Fruit fly (Drosophila melanogaster) whole organism, wandering third instar larva: ENCODE results near the gene CG4020.

Source experiments
- Abd-B ChIP-seq: fragments of >200 bp; optimal IDR thresholded peaks from 2 replicates; lab custom pipeline; 2017; ENCODE audit warnings: missing biosample characterization, missing genetic modification characterization
- CG32264 ChIP-seq: fragments of 200-800 bp; sonication (Bioruptor generic); optimal IDR thresholded peaks from 2 replicates; lab custom pipeline; 2016; ENCODE audit warnings: missing biosample characterization, missing genetic modification characterization
- CG9705 ChIP-seq: fragments of 200-800 bp; sonication (Bioruptor generic); optimal IDR thresholded peaks from 2 replicates; lab custom pipeline; 2018; ENCODE audit warnings: missing biosample characterization, mild to moderate bottlenecking, missing genetic modification characterization
- CrebA ChIP-seq: fragments of 200-800 bp; sonication (Bioruptor generic); optimal IDR thresholded peaks from 2 replicates; lab custom pipeline; 2016; ENCODE audit warnings: missing biosample characterization, mild to moderate bottlenecking, missing genetic modification characterization, borderline replicate concordance
- Dfd ChIP-seq: fragments of >200 bp; optimal IDR thresholded peaks from 2 replicates; lab custom pipeline; 2017; ENCODE audit warnings: missing biosample characterization, missing genetic modification characterization
- Dif ChIP-seq: fragments of 200-275, 200-300 bp; sonication (Bioruptor generic); optimal IDR thresholded peaks from 2 replicates; lab custom pipeline; 2018; ENCODE audit warnings: missing biosample characterization, missing genetic modification characterization; ENCODE audit not compliant: partially characterized antibody
- GATAd ChIP-seq: sonication (Bioruptor generic); optimal IDR thresholded peaks from 2 replicates; lab custom pipeline; 2016; ENCODE audit warnings: missing biosample characterization, missing genetic modification characterization
- HLH106 ChIP-seq: fragments of 200-800 bp; optimal IDR thresholded peaks from 3 replicates; lab custom pipeline; 2019; ENCODE audit warnings: missing biosample characterization, mild to moderate bottlenecking, missing genetic modification characterization, moderate library complexity
- Hnf4 ChIP-seq: fragments of 200-800 bp; sonication (Bioruptor generic); optimal IDR thresholded peaks from 2 replicates; lab custom pipeline; 2016; ENCODE audit warnings: missing biosample characterization, mild to moderate bottlenecking, missing genetic modification characterization
- Hr78 ChIP-seq: fragments of >200 bp; optimal IDR thresholded peaks from 2 replicates; lab custom pipeline; 2017; ENCODE audit warnings: missing biosample characterization, missing genetic modification characterization
- Hr83 ChIP-seq: fragments of 200-300 bp; sonication (Bioruptor generic); optimal IDR thresholded peaks from 2 replicates; lab custom pipeline; 2016; ENCODE audit warnings: missing biosample characterization, mild to moderate bottlenecking, missing genetic modification characterization, moderate library complexity; ENCODE audit not compliant: poor library complexity, severe bottlenecking
- Jra ChIP-seq: sonication (Bioruptor generic); optimal IDR thresholded peaks from 2 replicates; lab custom pipeline; 2016; ENCODE audit warnings: missing biosample characterization, missing genetic modification characterization
- Mio ChIP-seq: sonication (Bioruptor generic); optimal IDR thresholded peaks from 2 replicates; lab custom pipeline; 2016; ENCODE audit warnings: missing biosample characterization, missing genetic modification characterization
- Myc ChIP-seq: fragments of >200 bp; optimal IDR thresholded peaks from 2 replicates; lab custom pipeline; 2017
- N ChIP-seq: fragments of >200 bp; optimal IDR thresholded peaks from 2 replicates; lab custom pipeline; 2018; ENCODE audit warnings: missing biosample characterization, missing external identifiers, missing genetic modification characterization
- OdsH ChIP-seq: fragments of 200-800 bp; sonication (Bioruptor generic); optimal IDR thresholded peaks from 2 replicates; lab custom pipeline; 2016; ENCODE audit warnings: missing biosample characterization, mild to moderate bottlenecking, missing genetic modification characterization
- Rel ChIP-seq, 2 experiments: fragments of 200-800 bp; sonication (Bioruptor generic) in 1 of 2; optimal IDR thresholded peaks; 2 replicates in 1 of 2; 3 replicates in 1 of 2; lab custom pipeline; 2016 to 2019; ENCODE audit warnings: mild to moderate bottlenecking in 2 of 2, missing biosample characterization in 2 of 2, missing genetic modification characterization in 2 of 2, moderate library complexity in 1 of 2
- Sp1 ChIP-seq: fragments of 200-800 bp; sonication (Bioruptor generic); optimal IDR thresholded peaks from 3 replicates; lab custom pipeline; 2019; ENCODE audit warnings: missing biosample characterization, mild to moderate bottlenecking, missing genetic modification characterization, moderate library complexity
- Vsx2 ChIP-seq: fragments of 200-300, 225-300 bp; sonication (Bioruptor generic); optimal IDR thresholded peaks from 2 replicates; lab custom pipeline; 2018; ENCODE audit warnings: missing biosample characterization, missing genetic modification characterization; ENCODE audit not compliant: partially characterized antibody
- br ChIP-seq: fragments of 200-800 bp; sonication (Bioruptor generic); optimal IDR thresholded peaks from 2 replicates; lab custom pipeline; 2016; ENCODE audit warnings: missing biosample characterization, missing genetic modification characterization
- brk ChIP-seq: fragments of 200-800 bp; sonication (Bioruptor generic); optimal IDR thresholded peaks from 2 replicates; lab custom pipeline; 2016; ENCODE audit warnings: missing biosample characterization, mild to moderate bottlenecking, missing genetic modification characterization
- dl ChIP-seq, 2 experiments: fragments of 175-275, 200-275 bp in 1 of 2; fragments of 200-275 bp in 1 of 2; sonication (Bioruptor generic); optimal IDR thresholded peaks; lab custom pipeline; 2018; ENCODE audit warnings: mild to moderate bottlenecking in 2 of 2, missing biosample characterization in 2 of 2, missing genetic modification characterization in 2 of 2, moderate library complexity in 2 of 2; ENCODE audit not compliant: partially characterized antibody in 2 of 2, insufficient read depth in 1 of 2
- dmrt93B ChIP-seq: fragments of 200-800 bp; sonication (Bioruptor generic); optimal IDR thresholded peaks from 2 replicates; lab custom pipeline; 2018; ENCODE audit warnings: missing biosample characterization, mild to moderate bottlenecking, missing genetic modification characterization
- dsf ChIP-seq: sonication (Bioruptor generic); optimal IDR thresholded peaks from 2 replicates; lab custom pipeline; 2016; ENCODE audit warnings: missing biosample characterization, missing genetic modification characterization, borderline replicate concordance
- ey ChIP-seq: fragments of 200-800 bp; sonication (Bioruptor generic); optimal IDR thresholded peaks from 2 replicates; lab custom pipeline; 2016; ENCODE audit warnings: missing biosample characterization, missing genetic modification characterization
- foxo ChIP-seq, 2 experiments: fragments of 200-800 bp; sonication (Bioruptor generic); optimal IDR thresholded peaks; 2 replicates in 1 of 2; 3 replicates in 1 of 2; lab custom pipeline; 2016 to 2017; ENCODE audit warnings: missing biosample characterization in 2 of 2, missing genetic modification characterization in 2 of 2
- fru ChIP-seq: fragments of 200-800 bp; sonication (Bioruptor generic); optimal IDR thresholded peaks from 3 replicates; lab custom pipeline; 2016; ENCODE audit warnings: missing biosample characterization, mild to moderate bottlenecking, missing genetic modification characterization
- h ChIP-seq: fragments of 200-800 bp; sonication (Bioruptor generic); optimal IDR thresholded peaks from 3 replicates; lab custom pipeline; 2016; ENCODE audit warnings: missing biosample characterization, mild to moderate bottlenecking, missing genetic modification characterization
- jim ChIP-seq: fragments of 175-275, 200-325 bp; sonication (Bioruptor generic); optimal IDR thresholded peaks from 2 replicates; lab custom pipeline; 2016; ENCODE audit warnings: missing biosample characterization, mild to moderate bottlenecking, missing genetic modification characterization
- lola ChIP-seq: fragments of >200 bp; optimal IDR thresholded peaks from 2 replicates; lab custom pipeline; 2017; ENCODE audit warnings: missing biosample characterization, missing genetic modification characterization
- pan ChIP-seq: fragments of >200 bp; optimal IDR thresholded peaks from 2 replicates; lab custom pipeline; 2017
- psq ChIP-seq: fragments of 200-800 bp; sonication (Bioruptor generic); optimal IDR thresholded peaks from 3 replicates; lab custom pipeline; 2017; ENCODE audit warnings: missing biosample characterization, mild to moderate bottlenecking, missing genetic modification characterization, moderate library complexity
- rgr ChIP-seq: fragments of 200-800 bp; sonication (Bioruptor generic); optimal IDR thresholded peaks from 3 replicates; lab custom pipeline; 2016; ENCODE audit warnings: missing biosample characterization, mild to moderate bottlenecking, missing genetic modification characterization
- sage ChIP-seq: fragments of 200-800 bp; sonication (Bioruptor generic); optimal IDR thresholded peaks from 2 replicates; lab custom pipeline; 2016; ENCODE audit warnings: missing biosample characterization, mild to moderate bottlenecking, missing genetic modification characterization
- sv ChIP-seq: fragments of 200-800 bp; sonication (Bioruptor generic); optimal IDR thresholded peaks from 3 replicates; lab custom pipeline; 2016; ENCODE audit warnings: missing biosample characterization, missing genetic modification characterization
- tai ChIP-seq: sonication (Bioruptor generic); optimal IDR thresholded peaks from 2 replicates; lab custom pipeline; 2016; ENCODE audit warnings: missing biosample characterization, missing genetic modification characterization
- usp ChIP-seq: fragments of >200 bp; optimal IDR thresholded peaks from 2 replicates; lab custom pipeline; 2017; ENCODE audit warnings: missing biosample characterization, missing genetic modification characterization
- woc ChIP-seq: sonication (Bioruptor generic); optimal IDR thresholded peaks from 2 replicates; lab custom pipeline; 2016; ENCODE audit warnings: missing biosample characterization, mild to moderate bottlenecking, missing genetic modification characterization

Gene CG4020

DNA sequence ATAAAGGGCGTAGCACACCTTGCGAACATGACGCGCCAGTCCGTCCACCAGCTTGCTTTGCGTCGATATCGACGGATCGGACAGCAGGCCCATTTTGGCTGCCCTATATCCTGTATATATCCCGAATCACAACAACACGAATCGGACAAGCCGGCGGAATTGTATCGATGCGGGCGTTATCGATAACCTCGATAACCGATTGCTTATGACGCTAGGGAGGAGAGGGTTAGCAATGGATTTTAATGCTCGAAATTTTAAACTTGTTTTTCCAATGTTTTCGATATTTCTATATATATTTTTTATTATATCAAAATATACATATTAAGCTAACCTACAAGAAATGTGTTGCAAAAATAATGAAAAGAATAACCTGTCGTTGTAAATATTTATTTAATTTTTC is 32.4 kb upstream of the CG4020 start, which contains the start of gene GAA1:
Gene GAA1, minus strand, starts transcription at position 194 of the 400 bp plus-strand sequence.
- peak; percentile 17 for TF ChIP-seq HLH106
- TF ChIP-seq Dfd (GFP tag; lab: Kevin White, UChicago) = no peak

DNA sequence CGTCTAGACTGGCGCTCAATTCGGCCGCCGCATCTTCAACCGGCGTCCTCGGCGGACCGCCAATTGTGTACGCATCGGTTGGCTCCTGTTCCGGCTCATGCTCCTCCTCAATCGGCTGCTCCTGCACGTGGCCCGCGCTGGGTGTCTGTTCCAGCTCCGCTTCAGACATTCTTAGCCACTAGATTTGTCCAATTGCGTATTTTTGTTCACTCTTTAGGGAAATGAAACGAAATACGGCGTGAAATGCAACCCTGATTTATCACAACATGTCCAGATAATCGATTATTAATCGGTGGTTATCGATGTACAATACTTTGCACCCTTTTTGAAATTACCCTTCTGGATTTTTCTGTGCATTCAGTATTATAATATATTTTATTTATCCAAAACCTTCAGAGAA is 29.0 kb upstream of the CG4020 start, which contains the start of gene mof:
Gene mof, minus strand, starts transcription at position 270 of the 400 bp plus-strand sequence.
- no peak for TF ChIP-seq Vsx2 (GFP tag; lab: Kevin White, UChicago)
- TF ChIP-seq br = no peak

DNA sequence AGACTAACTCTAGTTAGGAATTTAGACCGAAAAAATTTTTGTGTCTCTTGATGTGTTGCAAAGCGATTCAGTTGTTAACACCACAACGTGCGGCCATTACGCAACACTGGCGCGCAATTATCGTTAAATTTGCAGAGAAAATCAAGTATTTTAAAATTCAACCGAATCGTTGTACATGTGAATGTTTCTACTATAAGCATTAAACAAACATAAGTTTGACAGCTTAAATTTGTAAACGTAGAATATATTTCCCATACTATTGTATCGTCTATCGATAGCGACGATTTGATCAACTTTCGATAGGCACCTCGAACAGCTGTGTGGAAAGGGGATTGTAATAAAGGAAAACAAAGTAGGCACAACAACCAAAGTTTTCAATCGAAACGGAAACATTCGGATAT is 26.0 kb upstream of the CG4020 start, which contains the start of the genes Usp30 and CG16721:
Gene Usp30, minus strand, starts transcription at position 245 of the 401 bp plus-strand sequence.
Gene CG16721, plus strand, starts transcription at position 327 of the 401 bp plus-strand sequence.
- TF ChIP-seq Mio (GFP tag; lab: Kevin White, UChicago) (no peak), fru (GFP tag; lab: Kevin White, UChicago) (peak; percentile 74), HLH106 (peak; percentile 55), Myc (lab: Kevin White, UChicago) (no peak), br (peak; percentile 68), ey (GFP tag; lab: Kevin White, UChicago) (peak; percentile 59), Vsx2 (GFP tag; lab: Kevin White, UChicago) (no peak), Hr78 (GFP tag; lab: Kevin White, UChicago) (no peak), N (GFP tag; lab: Kevin White, UChicago) (no peak), psq (GFP tag; lab: Kevin White, UChicago) (peak; percentile 65), Dif (GFP tag; lab: Kevin White, UChicago) (no peak), CG9705 (GFP tag; lab: Kevin White, UChicago) (peak; percentile 31), foxo (GFP tag; optimal IDR thresholded peaks at IDR 0.05; lab: Kevin White, UChicago) (peak in 1 of 2 experiments; percentile 84), tai (no peak), CG32264 (peak; percentile 38), Dfd (GFP tag; lab: Kevin White, UChicago) (no peak), dl (GFP tag; optimal IDR thresholded peaks at IDR 0.05; lab: Kevin White, UChicago; ENCODE audit: insufficient read depth in 1 of 2, partially characterized antibody in 2 of 2) (no peak), brk (no peak), h (GFP tag; lab: Kevin White, UChicago) (peak; percentile 80), rgr (GFP tag; lab: Kevin White, UChicago) (peak; percentile 80), OdsH (GFP tag; lab: Kevin White, UChicago) (peak; percentile 65), Hr83 (GFP tag; lab: Kevin White, UChicago) (peak; percentile 11), usp (GFP tag; lab: Kevin White, UChicago) (no peak), Hnf4 (no peak), sv (GFP tag; lab: Kevin White, UChicago) (peak; percentile 51), dmrt93B (GFP tag; lab: Kevin White, UChicago) (no peak), lola (no peak), sage (GFP tag; lab: Kevin White, UChicago) (no peak), Sp1 (GFP tag; lab: Kevin White, UChicago) (peak; percentile 57), pan (no peak), dsf (GFP tag; lab: Kevin White, UChicago) (no peak), Jra (GFP tag; lab: Kevin White, UChicago) (peak; percentile 81), woc (no peak), Rel (GFP tag; optimal IDR thresholded peaks at IDR 0.05; lab: Kevin White, UChicago) (no peak), Rel (tag; optimal IDR thresholded peaks at IDR 0.05; lab: Kevin White, UChicago) (peak; percentile 66), jim (no peak), CrebA (GFP tag; lab: Kevin White, UChicago) (no peak), GATAd (GFP tag; lab: Kevin White, UChicago) (no peak), Abd-B (no peak)
